Fruit fly (Drosophila melanogaster) whole organism, embryonic: ENCODE results near the gene CG43290.

Experiments
- CG10147 ChIP-seq: fragments of 200-800 bp; sonication (Bioruptor generic); optimal IDR thresholded peaks from 2 replicates; lab custom pipeline; 2019; ENCODE audit warnings: missing biosample characterization, mild to moderate bottlenecking, missing genetic modification characterization, moderate library complexity
- CG1024 ChIP-seq: fragments of 200-800 bp; sonication (Bioruptor generic); IDR thresholded peaks from 2 replicates; pipeline ENCODE4 v1.3.6; 2022; ENCODE audit warnings: missing biosample characterization, missing genetic modification characterization
- CG10543 ChIP-seq: fragments of 200-800 bp; sonication (Bioruptor generic); optimal IDR thresholded peaks from 3 replicates; lab custom pipeline; 2017; ENCODE audit warnings: missing biosample characterization, mild to moderate bottlenecking, missing genetic modification characterization, moderate library complexity
- CG10979 ChIP-seq: fragments of 200-800 bp; sonication (Bioruptor generic); optimal IDR thresholded peaks from 2 replicates; lab custom pipeline; 2018; ENCODE audit warnings: missing biosample characterization, mild to moderate bottlenecking, missing genetic modification characterization, moderate library complexity
- CG11723 ChIP-seq: fragments of 200-800 bp; sonication (Bioruptor generic); optimal IDR thresholded peaks from 2 replicates; lab custom pipeline; 2017; ENCODE audit warnings: missing biosample characterization, mild to moderate bottlenecking, missing genetic modification characterization
- CG12391 ChIP-seq: fragments of 200-800 bp; sonication (Bioruptor generic); optimal IDR thresholded peaks from 3 replicates; lab custom pipeline; 2018; ENCODE audit warnings: missing biosample characterization, mild to moderate bottlenecking, missing genetic modification characterization, moderate library complexity
- CG15696 ChIP-seq: fragments of 200-800 bp; sonication (Bioruptor generic); optimal IDR thresholded peaks from 2 replicates; lab custom pipeline; 2019; ENCODE audit warnings: missing biosample characterization, mild to moderate bottlenecking, missing genetic modification characterization, moderate library complexity
- CG1647 ChIP-seq: fragments of 200-800 bp; sonication (Bioruptor generic); optimal IDR thresholded peaks from 3 replicates; lab custom pipeline; 2016; ENCODE audit warnings: missing biosample characterization, missing genetic modification characterization
- CG31388 ChIP-seq: fragments of 200-800 bp; sonication (Bioruptor generic); optimal IDR thresholded peaks from 2 replicates; lab custom pipeline; 2016; ENCODE audit warnings: missing biosample characterization, missing genetic modification characterization
- CG31441 ChIP-seq: fragments of 200-800 bp; sonication (Bioruptor generic); IDR thresholded peaks from 2 replicates; pipeline ENCODE4 v1.3.6; 2022; ENCODE audit warnings: missing biosample characterization, missing genetic modification characterization
- CG3407 ChIP-seq: fragments of 200-800 bp; sonication (Bioruptor generic); optimal IDR thresholded peaks from 2 replicates; lab custom pipeline; 2018; ENCODE audit warnings: missing biosample characterization, mild to moderate bottlenecking, missing genetic modification characterization
- CG5245 ChIP-seq: fragments of 200-800 bp; sonication (Bioruptor generic); optimal IDR thresholded peaks from 3 replicates; lab custom pipeline; 2016; ENCODE audit warnings: missing biosample characterization, missing genetic modification characterization
- CG6254 ChIP-seq: fragments of 200-800 bp; sonication (Bioruptor generic); optimal IDR thresholded peaks from 3 replicates; lab custom pipeline; 2017; ENCODE audit warnings: mild to moderate bottlenecking, missing biosample characterization, missing genetic modification reagents, missing genetic modification characterization
- CG8290 ChIP-seq, 3 experiments: fragments of 200-800 bp; sonication (Bioruptor generic); optimal IDR thresholded peaks; 2 replicates each; lab custom pipeline; 2016 to 2019; ENCODE audit warnings: missing biosample characterization in 3 of 3, missing genetic modification characterization in 3 of 3, mild to moderate bottlenecking in 2 of 3, moderate library complexity in 1 of 3
- CG8944 ChIP-seq: fragments of 200-800 bp; sonication (Bioruptor generic); optimal IDR thresholded peaks from 3 replicates; lab custom pipeline; 2016; ENCODE audit warnings: missing biosample characterization, missing genetic modification characterization
- CkIIα-i1 ChIP-seq: fragments of 200-800 bp; sonication (Bioruptor generic); IDR thresholded peaks from 2 replicates; pipeline ENCODE4 v1.3.6; 2022; ENCODE audit warnings: missing biosample characterization, missing genetic modification characterization
- CrebB ChIP-seq: fragments of 200-800 bp; sonication (Bioruptor generic); optimal IDR thresholded peaks from 3 replicates; lab custom pipeline; 2018; ENCODE audit warnings: missing biosample characterization, mild to moderate bottlenecking, missing genetic modification characterization
- Dfd ChIP-seq, 2 experiments: fragments of >200 bp; optimal IDR thresholded peaks; 2 replicates each; lab custom pipeline; 2017; ENCODE audit warnings: missing biosample characterization in 2 of 2, missing genetic modification characterization in 2 of 2
- Dp ChIP-seq: fragments of 200-800 bp; sonication (Bioruptor generic); optimal IDR thresholded peaks from 2 replicates; lab custom pipeline; 2018; ENCODE audit warnings: missing biosample characterization, mild to moderate bottlenecking, missing genetic modification characterization, moderate library complexity
- Fer1 ChIP-seq: fragments of 200-800 bp; sonication (Bioruptor generic); optimal IDR thresholded peaks from 2 replicates; lab custom pipeline; 2017; ENCODE audit warnings: missing biosample characterization, mild to moderate bottlenecking, missing genetic modification characterization
- Gug ChIP-seq: fragments of 200-800 bp; sonication (Bioruptor generic); IDR thresholded peaks from 4 replicates; pipeline ENCODE4 v1.3.6; 2022; ENCODE audit warnings: missing biosample characterization, missing genetic modification characterization
- H15 ChIP-seq: fragments of 200-800 bp; sonication (Bioruptor generic); IDR thresholded peaks from 3 replicates; pipeline ENCODE4 v1.3.6; 2022; ENCODE audit warnings: missing biosample characterization, missing genetic modification characterization
- Kr ChIP-seq: fragments of 200-800 bp; sonication (Bioruptor generic); optimal IDR thresholded peaks from 2 replicates; lab custom pipeline; 2017; ENCODE audit warnings: missing biosample characterization, mild to moderate bottlenecking, missing genetic modification characterization
- Lim3 ChIP-seq: fragments of 200-800 bp; sonication (Bioruptor generic); IDR thresholded peaks from 2 replicates; pipeline ENCODE4 v1.3.6; 2022; ENCODE audit warnings: missing biosample characterization, missing genetic modification characterization
- MESR4 ChIP-seq: fragments of 200-800 bp; sonication (Bioruptor generic); optimal IDR thresholded peaks from 2 replicates; lab custom pipeline; 2018; ENCODE audit warnings: missing biosample characterization, mild to moderate bottlenecking, missing genetic modification characterization, moderate library complexity
- Med ChIP-seq: fragments of 200-800 bp; sonication (Bioruptor generic); peaks from one replicate; lab custom pipeline; 2016; ENCODE audit warnings: missing biosample characterization, missing genetic modification characterization, mild to moderate bottlenecking, inconsistent platforms, moderate library complexity
- NC2β ChIP-seq: fragments of 200-800 bp; sonication (Bioruptor generic); optimal IDR thresholded peaks from 2 replicates; lab custom pipeline; 2016; ENCODE audit warnings: missing biosample characterization, missing genetic modification characterization
- Oaz ChIP-seq: fragments of 200-800 bp; sonication (Bioruptor generic); IDR thresholded peaks from 2 replicates; pipeline ENCODE4 v1.3.6; 2022; ENCODE audit warnings: missing biosample characterization, missing genetic modification characterization
- Six4 ChIP-seq: fragments of 200-800 bp; sonication (Bioruptor generic); optimal IDR thresholded peaks from 2 replicates; lab custom pipeline; 2016; ENCODE audit warnings: missing biosample characterization, missing genetic modification characterization
- Sox100B ChIP-seq: fragments of 200-800 bp; sonication (Bioruptor generic); optimal IDR thresholded peaks from 3 replicates; lab custom pipeline; 2018; ENCODE audit warnings: missing biosample characterization, mild to moderate bottlenecking, missing genetic modification characterization
- Xrp1 ChIP-seq: fragments of 200-800 bp; sonication (Bioruptor generic); IDR thresholded peaks from 2 replicates; pipeline ENCODE4 v1.3.6; 2022; ENCODE audit warnings: missing biosample characterization, missing genetic modification characterization
- YL-1 ChIP-seq: fragments of 200-800 bp; sonication (Bioruptor generic); optimal IDR thresholded peaks from 3 replicates; lab custom pipeline; 2017; ENCODE audit warnings: missing biosample characterization, mild to moderate bottlenecking, missing genetic modification characterization
- crol ChIP-seq: fragments of 200-800 bp; sonication (Bioruptor generic); IDR thresholded peaks from 2 replicates; pipeline ENCODE4 v1.3.6; 2022; ENCODE audit warnings: missing biosample characterization, missing genetic modification characterization
- da ChIP-seq: fragments of 200-800 bp; sonication (Bioruptor generic); optimal IDR thresholded peaks from 2 replicates; lab custom pipeline; 2016; ENCODE audit warnings: missing biosample characterization, missing genetic modification characterization
- dimm ChIP-seq: fragments of 200-800 bp; sonication (Bioruptor generic); IDR thresholded peaks from 2 replicates; pipeline ENCODE4 v1.3.6; 2022; ENCODE audit warnings: missing biosample characterization, missing genetic modification characterization
- disco-r ChIP-seq: fragments of 200-800 bp; sonication (Bioruptor generic); optimal IDR thresholded peaks from 2 replicates; lab custom pipeline; 2016; ENCODE audit warnings: missing biosample characterization, missing genetic modification characterization
- dysf ChIP-seq: fragments of 200-800 bp; sonication (Bioruptor generic); IDR thresholded peaks from 3 replicates; pipeline ENCODE4 v1.3.6; 2022; ENCODE audit warnings: missing biosample characterization, missing genetic modification characterization
- fd3F ChIP-seq: fragments of 200-800 bp; sonication (Bioruptor generic); optimal IDR thresholded peaks from 2 replicates; lab custom pipeline; 2018; ENCODE audit warnings: missing biosample characterization, mild to moderate bottlenecking, missing genetic modification characterization, moderate library complexity
- lov ChIP-seq, 2 experiments: fragments of 200-800 bp in 1 of 2; fragments of >200 bp in 1 of 2; sonication (Bioruptor generic) in 1 of 2; IDR thresholded peaks in 1 of 2; optimal IDR thresholded peaks in 1 of 2; 2 replicates in 1 of 2; 3 replicates in 1 of 2; pipeline versions ENCODE4 v1.3.6 to Lab custom; 2017 to 2022; ENCODE audit warnings: missing biosample characterization in 1 of 2, missing genetic modification characterization in 1 of 2
- mld ChIP-seq: fragments of 200-800 bp; sonication (Bioruptor generic); IDR thresholded peaks from 3 replicates; pipeline ENCODE4 v1.3.6; 2022; ENCODE audit warnings: missing biosample characterization, missing genetic modification characterization; ENCODE audit not compliant: partially characterized antibody
- p53 ChIP-seq: fragments of 200-800 bp; sonication (Bioruptor generic); optimal IDR thresholded peaks from 2 replicates; lab custom pipeline; 2016; ENCODE audit warnings: missing biosample characterization, missing genetic modification characterization
- pan ChIP-seq, 4 experiments: fragments of >200 bp in 3 of 4; fragments of 200-800 bp in 1 of 4; sonication (Bioruptor generic) in 1 of 4; optimal IDR thresholded peaks in 3 of 4; IDR thresholded peaks in 1 of 4; 2 replicates each; pipeline versions ENCODE4 v1.3.6 to Lab custom; 2017 to 2022; ENCODE audit warnings: missing biosample characterization in 2 of 4, missing genetic modification characterization in 2 of 4, mixed read lengths in 1 of 4
- pho ChIP-seq: fragments of 200-800 bp; sonication (Bioruptor generic); optimal IDR thresholded peaks from 2 replicates; lab custom pipeline; 2016; ENCODE audit warnings: missing biosample characterization, missing genetic modification characterization
- sc ChIP-seq, 3 experiments: fragments of >200 bp in 2 of 3; fragments of 200-800 bp in 1 of 3; sonication (Bioruptor generic) in 1 of 3; optimal IDR thresholded peaks; 2 replicates in 2 of 3; 3 replicates in 1 of 3; lab custom pipeline; 2017; ENCODE audit warnings: mild to moderate bottlenecking in 1 of 3, missing biosample characterization in 1 of 3, missing genetic modification characterization in 1 of 3, missing genetic modification reagents in 1 of 3
- scrt ChIP-seq: fragments of 200-800 bp; sonication (Bioruptor generic); optimal IDR thresholded peaks from 2 replicates; lab custom pipeline; 2018; ENCODE audit warnings: missing biosample characterization, mild to moderate bottlenecking, missing genetic modification characterization, moderate library complexity
- sna ChIP-seq: fragments of 200-800 bp; sonication (Bioruptor generic); IDR thresholded peaks from 2 replicates; pipeline ENCODE4 v1.3.6; 2022; ENCODE audit warnings: missing biosample characterization, missing genetic modification characterization; ENCODE audit not compliant: partially characterized antibody
- tap ChIP-seq: fragments of 200-800 bp; optimal IDR thresholded peaks from 3 replicates; lab custom pipeline; 2019; ENCODE audit warnings: missing biosample characterization, mild to moderate bottlenecking, missing genetic modification characterization, moderate library complexity
- tgo ChIP-seq: fragments of 200-800 bp; sonication (Bioruptor generic); IDR thresholded peaks from 3 replicates; pipeline ENCODE4 v1.3.6; 2022; ENCODE audit warnings: missing biosample characterization, missing genetic modification characterization
- tio ChIP-seq: fragments of 200-800 bp; sonication (Bioruptor generic); optimal IDR thresholded peaks from 2 replicates; lab custom pipeline; 2017; ENCODE audit warnings: missing biosample characterization, missing genetic modification characterization, inconsistent platforms

Gene CG43290

dm6 chr3R:7346445-7346844 is 2.9 kb downstream of the CG43290 start, which contains the start of gene nxf4 (continued):
- no peak for TF ChIP-seq pan (optimal IDR thresholded peaks at IDR 0.05; lab: Kevin White, UChicago)
- peak in 1 of 2 experiments; percentile 60 for TF ChIP-seq pan (GFP tag; optimal IDR thresholded peaks at IDR 0.05 in 1 of 2, IDR thresholded peaks at IDR 0.05 in 1 of 2)
- TF ChIP-seq mld (GFP tag; lab: Robert Waterston, UW): no peak
- no peak for TF ChIP-seq CG12391 (tag; lab: Kevin White, UChicago)
- peak; percentile 9 for TF ChIP-seq CrebB (tag; lab: Kevin White, UChicago)
- no peak for TF ChIP-seq Dfd (GFP tag; optimal IDR thresholded peaks at IDR 0.05; lab: Kevin White, UChicago)
- TF ChIP-seq p53 (GFP tag; lab: Kevin White, UChicago): peak; percentile 76
- no peak for TF ChIP-seq YL-1 (GFP tag; lab: Kevin White, UChicago)
- peak; percentile 62; the same call in 1 of the 3 replicates for TF ChIP-seq H15 (GFP tag; lab: Robert Waterston, UW)
- TF ChIP-seq tap: no peak
- TF ChIP-seq MESR4: no peak
- TF ChIP-seq CG10979 (tag; lab: Kevin White, UChicago): no peak
- no peak for TF ChIP-seq dimm (GFP tag; lab: Robert Waterston, UW)
- peak; percentile 81 for TF ChIP-seq NC2β (GFP tag; lab: Kevin White, UChicago)
- TF ChIP-seq CkIIα-i1 (GFP tag; lab: Robert Waterston, UW): no peak
- no peak for TF ChIP-seq CG1024 (GFP tag; lab: Robert Waterston, UW)
- no peak for TF ChIP-seq Sox100B (GFP tag; lab: Kevin White, UChicago)
- no peak for TF ChIP-seq Med
- TF ChIP-seq CG11723 (GFP tag; lab: Kevin White, UChicago): peak; percentile 7
- TF ChIP-seq CG6254 (GFP tag; lab: Kevin White, UChicago): no peak
- no peak for TF ChIP-seq scrt (GFP tag; lab: Kevin White, UChicago)
- peak; percentile 44 for TF ChIP-seq CG31388 (GFP tag; lab: Kevin White, UChicago)
- TF ChIP-seq CG8944: peak; percentile 79
- peak; percentile 35; the same call in 1 of the 2 replicates for TF ChIP-seq Oaz (GFP tag; lab: Robert Waterston, UW)
- peak; percentile 67 for TF ChIP-seq tgo (GFP tag; lab: Robert Waterston, UW)
- TF ChIP-seq CG5245 (GFP tag; lab: Kevin White, UChicago): peak; percentile 79
- peak; percentile 58 for TF ChIP-seq CG10147 (GFP tag; lab: Kevin White, UChicago)
- peak; percentile 45 for TF ChIP-seq Six4 (GFP tag; lab: Kevin White, UChicago)
- no peak for TF ChIP-seq lov (optimal IDR thresholded peaks at IDR 0.05; lab: Kevin White, UChicago)
- peak; percentile 73; the same call in 2 of the 3 replicates for TF ChIP-seq lov (GFP tag; IDR thresholded peaks at IDR 0.05; lab: Robert Waterston, UW)
- TF ChIP-seq CG10543: no peak
- TF ChIP-seq fd3F (GFP tag; lab: Kevin White, UChicago): peak; percentile 44
- TF ChIP-seq dysf: peak; percentile 76; the same call in 2 of the 3 replicates
- TF ChIP-seq Gug: peak; percentile 52; the same call in 1 of the 4 replicates
- TF ChIP-seq sc (optimal IDR thresholded peaks at IDR 0.05; lab: Kevin White, UChicago): no peak
- TF ChIP-seq sc (GFP tag; optimal IDR thresholded peaks at IDR 0.05; lab: Kevin White, UChicago): peak; percentile 40
- peak; percentile 69 for TF ChIP-seq disco-r (GFP tag; lab: Kevin White, UChicago)
- TF ChIP-seq Lim3 (GFP tag; lab: Robert Waterston, UW): no peak
- peak; percentile 72 for TF ChIP-seq pho (GFP tag; lab: Kevin White, UChicago)
- no peak for TF ChIP-seq Dp (GFP tag; lab: Kevin White, UChicago)
- TF ChIP-seq CG31441: peak; percentile 47; the same call in 1 of the 2 replicates
- TF ChIP-seq sna (GFP tag; lab: Robert Waterston, UW): no peak
- TF ChIP-seq da (GFP tag; lab: Kevin White, UChicago): peak; percentile 60
- peak; percentile 84 for TF ChIP-seq CG15696 (tag; lab: Kevin White, UChicago)
- peak; percentile 70 for TF ChIP-seq Xrp1 (GFP tag; lab: Robert Waterston, UW)
- peak; percentile 46 for TF ChIP-seq CG3407
- peak; percentile 54 for TF ChIP-seq tio
- no peak for TF ChIP-seq Fer1 (GFP tag; lab: Kevin White, UChicago)
- no peak for TF ChIP-seq crol
- peak; percentile 62 for TF ChIP-seq CG1647 (GFP tag; lab: Kevin White, UChicago)
- TF ChIP-seq Kr: no peak
- peak; percentile 81 for TF ChIP-seq CG8290 (GFP tag; optimal IDR thresholded peaks at IDR 0.05; lab: Kevin White, UChicago)
- TF ChIP-seq CG8290 (tag; optimal IDR thresholded peaks at IDR 0.05; lab: Kevin White, UChicago): peak in 1 of 2 experiments; percentile 72
